Worm (Caenorhabditis elegans) whole organism, young adult: ENCODE results near the gene hlh-14.

Experiments
- F22D6.2 ChIP-seq: sonication (generic microtip); optimal IDR thresholded peaks from 2 replicates; lab custom pipeline; 2016; ENCODE audit warnings: mild to moderate bottlenecking, missing genetic modification characterization, missing compliant biosample characterization
- Y53F4B.3 ChIP-seq: fragments of 200-800 bp; sonication (Bioruptor generic); IDR thresholded peaks from 2 replicates; pipeline ENCODE4 v1.3.6; 2022; ENCODE audit warnings: missing genetic modification reagents, missing genetic modification characterization, missing compliant biosample characterization
- ceh-79 ChIP-seq: sonication (generic microtip); optimal IDR thresholded peaks from 2 replicates; lab custom pipeline; 2017; ENCODE audit warnings: mild to moderate bottlenecking, missing genetic modification characterization, missing compliant biosample characterization

- TF ChIP-seq Y53F4B.3 (GFP tag; lab: Robert Waterston, UW) (no peak), ceh-79 (tag; lab: Kevin White, UChicago) (no peak), F22D6.2 (tag; lab: Kevin White, UChicago) (no peak)
These were observed 29.7 kb upstream of the hlh-14 start for ce11 chrII:5768274-5768820.
